Worm (Caenorhabditis elegans) whole organism, dauer: ENCODE data around the gene F08F8.9.

ENCODE experiments used
- unc-62 ChIP-seq: sonication (generic microtip); optimal IDR thresholded peaks from 2 replicates; lab custom pipeline; 2017; ENCODE audit warnings: missing biosample characterization, missing genetic modification reagents, missing genetic modification characterization

F08F8.9 gene

ce11 chrIII:7367012-7367760 lies 13.4 kb upstream of the F08F8.9 start, which contains the start of the genes T20B12.5 and T20B12.4:
TSS of gene T20B12.5 (minus strand) at chrIII:7367112.
TSS of gene T20B12.4 (plus strand) at chrIII:7367710.
- no peak for TF ChIP-seq unc-62

ce11 chrIII:7365602-7366001 lies 11.8 kb upstream of the F08F8.9 start, which contains the start of gene F08F8.11:
TSS of gene F08F8.11 (plus strand) at chrIII:7365902.
- TF ChIP-seq unc-62 = no peak

ce11 chrIII:7359037-7359548 lies 5.3 kb upstream of the F08F8.9 start, which contains the start of the genes eco-1 and hmgr-1:
TSS of gene eco-1 (minus strand) at chrIII:7359095.
TSS of gene hmgr-1 (plus strand) at chrIII:7359498.
- TF ChIP-seq unc-62 = no peak

ce11 chrIII:7358627-7359026 lies 4.9 kb upstream of the F08F8.9 start:
- no peak for TF ChIP-seq unc-62

- no peak for TF ChIP-seq unc-62
Observed at ce11 chrIII:7357356-7357755, 3.6 kb upstream of the F08F8.9 start, which contains the start of gene F08F8.10. TSS of gene F08F8.10 (minus strand) at chrIII:7357393.

- no peak for TF ChIP-seq unc-62
Observed at ce11 chrIII:7349075-7349474, 4.7 kb downstream of the F08F8.9 start, which contains the start of gene gos-28. TSS of gene gos-28 (minus strand) at chrIII:7349175.

- no peak for TF ChIP-seq unc-62
Observed at ce11 chrIII:7347049-7347448, 6.7 kb downstream of the F08F8.9 start, which contains the start of gene F08F8.7. TSS of gene F08F8.7 (minus strand) at chrIII:7347149.

ce11 chrIII:7343389-7343788 lies 10.4 kb downstream of the F08F8.9 start, which contains the start of gene F08F8.6:
TSS of gene F08F8.6 (plus strand) at chrIII:7343689.
- no peak for TF ChIP-seq unc-62

- no peak for TF ChIP-seq unc-62
Observed at ce11 chrIII:7339138-7339537, 14.6 kb downstream of the F08F8.9 start.

- no peak for TF ChIP-seq unc-62
Observed at ce11 chrIII:7338693-7339092, 15.1 kb downstream of the F08F8.9 start, which contains the start of gene kap-1. TSS of gene kap-1 (plus strand) at chrIII:7338835.

- TF ChIP-seq unc-62 = no peak
Observed at ce11 chrIII:7338009-7338408, 15.8 kb downstream of the F08F8.9 start.

ce11 chrIII:7336214-7336613 lies 17.6 kb downstream of the F08F8.9 start, which contains the start of gene gsp-2:
TSS of gene gsp-2 (plus strand) at chrIII:7336587.
- TF ChIP-seq unc-62 = no peak

ce11 chrIII:7335220-7335619 lies 18.6 kb downstream of the F08F8.9 start, which contains the start of gene F56C9.10:
TSS of gene F56C9.10 (minus strand) at chrIII:7335316.
- TF ChIP-seq unc-62 = no peak

ce11 chrIII:7331671-7332070 lies 22.1 kb downstream of the F08F8.9 start:
- no peak for TF ChIP-seq unc-62

- TF ChIP-seq unc-62 = no peak
Observed at ce11 chrIII:7329155-7329732, 24.5 kb downstream of the F08F8.9 start, which contains the start of gene lab-2. TSS of gene lab-2 (minus strand) at chrIII:7329607.

ce11 chrIII:7323331-7323730 lies 30.4 kb downstream of the F08F8.9 start:
- TF ChIP-seq unc-62 = no peak

- no peak for TF ChIP-seq unc-62
Observed at ce11 chrIII:7322018-7322417, 31.8 kb downstream of the F08F8.9 start.
